Worm (Caenorhabditis elegans) whole organism, young adult: ENCODE data around the gene ima-3.

Experiments used
- B0035.1 ChIP-seq: sonication (generic microtip); optimal IDR thresholded peaks from 2 replicates; lab custom pipeline; 2016; ENCODE audit warnings: missing genetic modification characterization, mild to moderate bottlenecking, missing compliant biosample characterization, missing genotype, missing genetic modification reagents
- B0336.3 ChIP-seq: fragments of 200-800 bp; sonication (Bioruptor generic); IDR thresholded peaks from 2 replicates; pipeline ENCODE4 v1.3.6; 2022; ENCODE audit warnings: missing genetic modification characterization, missing compliant biosample characterization
- C06A6.2 ChIP-seq: fragments of 200-800 bp; sonication (Bioruptor generic); conservative IDR thresholded peaks from 2 replicates; pipeline ENCODE4 v1.3.6; 2022; ENCODE audit warnings: missing genetic modification characterization, missing compliant biosample characterization
- C17E4.6 ChIP-seq: fragments of 200-800 bp; sonication (Bioruptor generic); IDR thresholded peaks from 2 replicates; pipeline ENCODE4 v1.3.6; 2022; ENCODE audit warnings: missing genetic modification reagents, missing genetic modification characterization, missing compliant biosample characterization
- D2030.7 ChIP-seq: fragments of 200-800 bp; sonication (Bioruptor generic); IDR thresholded peaks from 2 replicates; pipeline ENCODE4 v1.3.6; 2022; ENCODE audit warnings: missing genetic modification reagents, missing genetic modification characterization, missing compliant biosample characterization
- F49E8.2 ChIP-seq: sonication (generic microtip); optimal IDR thresholded peaks from 3 replicates; lab custom pipeline; 2017; ENCODE audit warnings: missing genetic modification characterization, mild to moderate bottlenecking, missing compliant biosample characterization, antibody characterized with exemption, moderate library complexity; ENCODE audit not compliant: insufficient read depth
- F57C9.4 ChIP-seq: sonication (generic microtip); optimal IDR thresholded peaks from 2 replicates; lab custom pipeline; 2017; ENCODE audit warnings: mild to moderate bottlenecking, missing genetic modification characterization, missing compliant biosample characterization
- K12H6.12 ChIP-seq: fragments of 200-800 bp; sonication (Bioruptor generic); optimal IDR thresholded peaks from 2 replicates; lab custom pipeline; 2018; ENCODE audit warnings: mild to moderate bottlenecking, missing genetic modification characterization, missing compliant biosample characterization
- T07F8.4 ChIP-seq: sonication (generic microtip); optimal IDR thresholded peaks from 2 replicates; lab custom pipeline; 2016; ENCODE audit warnings: mild to moderate bottlenecking, missing genetic modification characterization, moderate library complexity, missing compliant biosample characterization
- Y56A3A.18 ChIP-seq: fragments of 200-800 bp; sonication (Bioruptor generic); IDR thresholded peaks from 2 replicates; pipeline ENCODE4 v1.3.6; 2022; ENCODE audit warnings: missing genetic modification reagents, missing genetic modification characterization, missing compliant biosample characterization
- Y79H2A.3 ChIP-seq: fragments of 200-800 bp; sonication (Bioruptor generic); conservative IDR thresholded peaks from 2 replicates; pipeline ENCODE4 v1.3.6; 2022; ENCODE audit warnings: missing genetic modification reagents, missing genetic modification characterization, missing compliant biosample characterization
- Y95B8A.8 ChIP-seq: fragments of 200-800 bp; sonication (Bioruptor generic); IDR thresholded peaks from 2 replicates; pipeline ENCODE4 v1.3.6; 2022; ENCODE audit warnings: missing genetic modification reagents, missing genetic modification characterization, missing compliant biosample characterization
- athp-1 ChIP-seq: sonication (generic microtip); optimal IDR thresholded peaks from 2 replicates; lab custom pipeline; 2017; ENCODE audit warnings: mild to moderate bottlenecking, missing genetic modification characterization, missing compliant biosample characterization
- attf-3 ChIP-seq: fragments of 200-800 bp; sonication (Bioruptor generic); conservative IDR thresholded peaks from 2 replicates; pipeline ENCODE4 v1.3.6; 2022; ENCODE audit warnings: missing genetic modification reagents, missing genetic modification characterization, missing compliant biosample characterization
- attf-6 ChIP-seq: fragments of 200-800 bp; sonication (Bioruptor generic); IDR thresholded peaks from 2 replicates; pipeline ENCODE4 v1.3.6; 2022; ENCODE audit warnings: missing genetic modification reagents, missing genetic modification characterization, missing compliant biosample characterization
- bed-2 ChIP-seq: fragments of 200-800 bp; sonication (Bioruptor generic); IDR thresholded peaks from 2 replicates; pipeline ENCODE4 v1.3.6; 2022; ENCODE audit warnings: missing genetic modification reagents, missing genetic modification characterization, missing compliant biosample characterization
- ccch-3 ChIP-seq: fragments of 200-800 bp; sonication (Bioruptor generic); optimal IDR thresholded peaks from 2 replicates; lab custom pipeline; 2018; ENCODE audit warnings: mild to moderate bottlenecking, missing genetic modification characterization, missing compliant biosample characterization
- ceh-100 ChIP-seq: fragments of 200-800 bp; sonication (Bioruptor generic); IDR thresholded peaks from 2 replicates; pipeline ENCODE4 v1.3.6; 2022; ENCODE audit warnings: missing genetic modification reagents, missing genetic modification characterization, missing compliant biosample characterization
- ceh-40 ChIP-seq: fragments of 200-800 bp; sonication (Bioruptor generic); IDR thresholded peaks from 2 replicates; pipeline ENCODE4 v1.3.6; 2022; ENCODE audit warnings: missing genetic modification characterization, missing compliant biosample characterization
- ceh-58 ChIP-seq: fragments of 200-800 bp; sonication (Bioruptor generic); IDR thresholded peaks from 2 replicates; pipeline ENCODE4 v1.3.6; 2022; ENCODE audit warnings: missing genetic modification characterization, missing compliant biosample characterization
- ceh-79 ChIP-seq: sonication (generic microtip); optimal IDR thresholded peaks from 2 replicates; lab custom pipeline; 2017; ENCODE audit warnings: mild to moderate bottlenecking, missing genetic modification characterization, missing compliant biosample characterization
- chd-7 ChIP-seq: sonication (generic microtip); optimal IDR thresholded peaks from 2 replicates; lab custom pipeline; 2016; ENCODE audit warnings: mild to moderate bottlenecking, missing genetic modification characterization, moderate library complexity, missing compliant biosample characterization
- efl-1 ChIP-seq: fragments of 150-350 bp; optimal IDR thresholded peaks from 2 replicates; lab custom pipeline; 2014; ENCODE audit warnings: missing biosample characterization, missing genetic modification reagents, missing genetic modification characterization
- egl-18 ChIP-seq: fragments of 200-800 bp; sonication (Bioruptor generic); IDR thresholded peaks from 2 replicates; pipeline ENCODE4 v1.3.6; 2022; ENCODE audit warnings: missing genetic modification reagents, missing genetic modification characterization, missing compliant biosample characterization
- fkh-3 ChIP-seq: sonication (generic microtip); optimal IDR thresholded peaks from 2 replicates; lab custom pipeline; 2016; ENCODE audit warnings: mild to moderate bottlenecking, missing genetic modification characterization, missing compliant biosample characterization
- gei-17 ChIP-seq: fragments of 200-800 bp; sonication (Bioruptor generic); optimal IDR thresholded peaks from 2 replicates; lab custom pipeline; 2018; ENCODE audit warnings: mild to moderate bottlenecking, missing genetic modification characterization, missing compliant biosample characterization
- hrde-1 ChIP-seq: sonication (generic microtip); optimal IDR thresholded peaks from 2 replicates; lab custom pipeline; 2016; ENCODE audit warnings: missing genetic modification characterization, mild to moderate bottlenecking, missing compliant biosample characterization, moderate library complexity, missing genotype, missing genetic modification reagents, borderline replicate concordance
- lin-26 ChIP-seq: fragments of 200-800 bp; sonication (Bioruptor generic); IDR thresholded peaks from 2 replicates; pipeline ENCODE4 v1.3.6; 2022; ENCODE audit warnings: missing genetic modification reagents, missing genetic modification characterization, missing compliant biosample characterization
- lin-35 ChIP-seq, 3 experiments: fragments of 150-350 bp in 2 of 3; sonication (generic microtip) in 1 of 3; optimal IDR thresholded peaks; 2 replicates each; lab custom pipeline; 2014 to 2018; ENCODE audit warnings: missing biosample characterization in 3 of 3, missing genetic modification characterization in 3 of 3, missing genetic modification reagents in 3 of 3
- lir-1 ChIP-seq: fragments of 200-800 bp; sonication (Bioruptor generic); conservative IDR thresholded peaks from 2 replicates; pipeline ENCODE4 v1.3.6; 2022; ENCODE audit warnings: missing genetic modification reagents, missing genetic modification characterization, missing compliant biosample characterization
- lsl-1 ChIP-seq: fragments of 200-800 bp; sonication (Bioruptor generic); optimal IDR thresholded peaks from 2 replicates; lab custom pipeline; 2018; ENCODE audit warnings: mild to moderate bottlenecking, missing genetic modification characterization, moderate library complexity, missing compliant biosample characterization
- lsy-27 ChIP-seq: sonication (generic microtip); optimal IDR thresholded peaks from 2 replicates; lab custom pipeline; 2017; ENCODE audit warnings: missing genetic modification characterization, mild to moderate bottlenecking, missing compliant biosample characterization, antibody characterized with exemption, missing genotype, borderline replicate concordance; ENCODE audit not compliant: insufficient read depth
- mcd-1 ChIP-seq: fragments of 200-800 bp; sonication (Bioruptor generic); IDR thresholded peaks from 2 replicates; pipeline ENCODE4 v1.3.6; 2022; ENCODE audit warnings: missing genetic modification reagents, missing genetic modification characterization, missing compliant biosample characterization
- mel-28 ChIP-seq: sonication (generic microtip); optimal IDR thresholded peaks from 2 replicates; lab custom pipeline; 2016; ENCODE audit warnings: borderline replicate concordance, mild to moderate bottlenecking, missing genetic modification characterization, missing compliant biosample characterization
- nfya-1 ChIP-seq: sonication (generic microtip); optimal IDR thresholded peaks from 2 replicates; lab custom pipeline; 2017; ENCODE audit warnings: antibody characterized with exemption, missing compliant biosample characterization, missing genetic modification characterization, borderline replicate concordance; ENCODE audit not compliant: insufficient read depth
- nfyb-1 ChIP-seq: fragments of 200-800 bp; sonication (Bioruptor generic); IDR thresholded peaks from 2 replicates; pipeline ENCODE4 v1.3.6; 2022; ENCODE audit warnings: missing genetic modification reagents, missing genetic modification characterization, missing compliant biosample characterization
- nhr-27 ChIP-seq: fragments of 200-800 bp; sonication (Bioruptor generic); optimal IDR thresholded peaks from 2 replicates; lab custom pipeline; 2018; ENCODE audit warnings: mild to moderate bottlenecking, missing genetic modification characterization, moderate library complexity, missing compliant biosample characterization
- snpc-1.3 ChIP-seq: sonication (generic microtip); optimal IDR thresholded peaks from 2 replicates; lab custom pipeline; 2017; ENCODE audit warnings: missing genetic modification characterization, mild to moderate bottlenecking, missing compliant biosample characterization, antibody characterized with exemption, moderate library complexity, missing genotype, missing genetic modification reagents; ENCODE audit not compliant: insufficient read depth
- somi-1 ChIP-seq: fragments of 200-800 bp; sonication (Bioruptor generic); optimal IDR thresholded peaks from 2 replicates; lab custom pipeline; 2018; ENCODE audit warnings: mild to moderate bottlenecking, missing genetic modification characterization, missing compliant biosample characterization
- sptf-2 ChIP-seq: fragments of 200-800 bp; sonication (Bioruptor generic); optimal IDR thresholded peaks from 2 replicates; lab custom pipeline; 2018; ENCODE audit warnings: mild to moderate bottlenecking, missing genetic modification characterization, missing compliant biosample characterization
- tbp1 ChIP-seq: fragments of 200-800 bp; sonication (Bioruptor generic); optimal IDR thresholded peaks from 2 replicates; lab custom pipeline; 2018; ENCODE audit warnings: mild to moderate bottlenecking, missing genetic modification characterization, missing compliant biosample characterization
- unc-62 ChIP-seq: fragments of 150-350 bp; optimal IDR thresholded peaks from 2 replicates; lab custom pipeline; 2014; ENCODE audit warnings: missing biosample characterization, missing genetic modification reagents, missing genetic modification characterization
- xnd-1 ChIP-seq: sonication (generic microtip); optimal IDR thresholded peaks from 2 replicates; lab custom pipeline; 2016; ENCODE audit warnings: missing genotype, missing genetic modification reagents, missing genetic modification characterization, missing compliant biosample characterization
- zfh-2 ChIP-seq: fragments of 200-800 bp; sonication (Bioruptor generic); conservative IDR thresholded peaks from 2 replicates; pipeline ENCODE4 v1.3.6; 2022; ENCODE audit warnings: missing genetic modification reagents, missing genetic modification characterization, missing compliant biosample characterization
- ztf-22 ChIP-seq: fragments of 200-800 bp; sonication (Bioruptor generic); optimal IDR thresholded peaks from 2 replicates; lab custom pipeline; 2018; ENCODE audit warnings: mild to moderate bottlenecking, missing genetic modification characterization, moderate library complexity, missing compliant biosample characterization
- ztf-26 ChIP-seq: sonication (generic microtip); optimal IDR thresholded peaks from 2 replicates; lab custom pipeline; 2017; ENCODE audit warnings: missing genetic modification characterization, missing compliant biosample characterization
- ztf-28 ChIP-seq: fragments of 200-800 bp; sonication (Bioruptor generic); IDR thresholded peaks from 2 replicates; pipeline ENCODE4 v1.3.6; 2022; ENCODE audit warnings: missing genetic modification reagents, missing genetic modification characterization, missing compliant biosample characterization

The ima-3 gene

ce11 chrIV:7573944-7574343 lies 12.5 kb upstream of the ima-3 start (continued):
- no peak; the same call in none of the 2 replicates for TF ChIP-seq B0336.3 (GFP tag; lab: Robert Waterston, UW)
- TF ChIP-seq xnd-1 (tag; lab: Kevin White, UChicago), result peak; percentile 8
- TF ChIP-seq Y95B8A.8 (GFP tag; lab: Robert Waterston, UW), result peak; percentile 62; the same call in 1 of the 2 replicates
- TF ChIP-seq lsl-1, result peak; percentile 69
- peak; percentile 87 for TF ChIP-seq D2030.7 (GFP tag; lab: Robert Waterston, UW)
- peak; percentile 79 for TF ChIP-seq attf-6 (GFP tag; lab: Robert Waterston, UW)
- no peak; the same call in 1 of the 2 replicates for TF ChIP-seq mcd-1
- TF ChIP-seq lin-26 (GFP tag; lab: Robert Waterston, UW), result peak; percentile 99
- TF ChIP-seq bed-2, result peak; percentile 49; the same call in 1 of the 2 replicates
- peak; percentile 39 for TF ChIP-seq mel-28
- peak; percentile 48 for TF ChIP-seq gei-17
- peak; percentile 79 for TF ChIP-seq ceh-100
- TF ChIP-seq lin-35 (GFP tag; optimal IDR thresholded peaks at IDR 0.05; lab: Kevin White, UChicago), result peak in 2 of 3 experiments; percentile 59 to 76
- TF ChIP-seq somi-1, result peak; percentile 82
- TF ChIP-seq egl-18 (GFP tag; lab: Robert Waterston, UW), result 0 out of 2 replicates have a peak, but pooled peaks have one; percentile 59
- peak; percentile 92 for TF ChIP-seq nfyb-1 (GFP tag; lab: Robert Waterston, UW)
- 0 out of 2 replicates have a peak, but pooled peaks have one; percentile 50 for TF ChIP-seq C17E4.6 (GFP tag; lab: Robert Waterston, UW)
- TF ChIP-seq sptf-2 (GFP tag; lab: Kevin White, UChicago), result peak; percentile 94
- TF ChIP-seq snpc-1.3 (tag; lab: Kevin White, UChicago), result peak; percentile 96
- peak; percentile 31 for TF ChIP-seq K12H6.12 (tag; lab: Kevin White, UChicago)
- TF ChIP-seq ccch-3, result peak; percentile 75
- TF ChIP-seq lsy-27 (tag; lab: Kevin White, UChicago), result peak; percentile 90
- peak; percentile 40 for TF ChIP-seq ztf-22 (GFP tag; lab: Kevin White, UChicago)
- TF ChIP-seq F49E8.2 (tag; lab: Kevin White, UChicago), result peak; percentile 94
- no peak for TF ChIP-seq F57C9.4 (tag; lab: Kevin White, UChicago)
- TF ChIP-seq fkh-3 (tag; lab: Kevin White, UChicago), result peak; percentile 88
- TF ChIP-seq ceh-58 (GFP tag; lab: Robert Waterston, UW), result peak; percentile 97
- TF ChIP-seq chd-7 (tag; lab: Kevin White, UChicago), result peak; percentile 92
- peak; percentile 86 for TF ChIP-seq ztf-28 (GFP tag; lab: Robert Waterston, UW)
- TF ChIP-seq lir-1 (GFP tag; lab: Robert Waterston, UW), result peak; percentile 38; the same call in 1 of the 2 replicates
- TF ChIP-seq Y79H2A.3 (GFP tag; lab: Robert Waterston, UW), result peak; percentile 75; the same call in 1 of the 2 replicates
- TF ChIP-seq tbp1 (GFP tag; lab: Kevin White, UChicago), result peak; percentile 100
- peak; percentile 88 for TF ChIP-seq Y56A3A.18
- no peak for TF ChIP-seq unc-62 (GFP tag; lab: Kevin White, UChicago)
- peak; percentile 87 for TF ChIP-seq T07F8.4
- peak; percentile 71 for TF ChIP-seq ztf-26
- TF ChIP-seq athp-1, result peak; percentile 91
- peak; percentile 73 for TF ChIP-seq attf-3 (GFP tag; lab: Robert Waterston, UW)
- peak; percentile 57; the same call in 1 of the 2 replicates for TF ChIP-seq zfh-2 (GFP tag; lab: Robert Waterston, UW)
- peak; percentile 56 for TF ChIP-seq efl-1 (GFP tag; lab: Kevin White, UChicago)
- peak; percentile 96 for TF ChIP-seq hrde-1 (tag; lab: Kevin White, UChicago)
- peak; percentile 87; the same call in 1 of the 2 replicates for TF ChIP-seq ceh-40 (GFP tag; lab: Robert Waterston, UW)
- TF ChIP-seq nfya-1 (tag; lab: Kevin White, UChicago), result no peak
- TF ChIP-seq nhr-27, result peak; percentile 92
- TF ChIP-seq C06A6.2 (GFP tag; lab: Robert Waterston, UW), result 0 out of 2 replicates have a peak, but pooled peaks have one; percentile 36
- peak; percentile 91 for TF ChIP-seq ceh-79 (tag; lab: Kevin White, UChicago)
- peak; percentile 86 for TF ChIP-seq B0035.1 (tag; lab: Kevin White, UChicago)
